Worm (Caenorhabditis elegans) whole organism, young adult: ENCODE measurements around the gene Y57E12AR.1.

ENCODE experiments used
- T26A5.8 ChIP-seq: sonication (generic microtip); optimal IDR thresholded peaks from 2 replicates; lab custom pipeline; 2016; ENCODE audit warnings: missing genetic modification characterization, missing compliant biosample characterization
- ama-1 ChIP-seq, 3 experiments: fragments of 150-350 bp in 1 of 3; sonication (generic microtip) in 2 of 3; optimal IDR thresholded peaks; 2 replicates each; lab custom pipeline; 2014 to 2018; ENCODE audit warnings: missing biosample characterization in 2 of 3, missing genetic modification characterization in 2 of 3, missing genetic modification reagents in 2 of 3
- aptf-2 ChIP-seq: fragments of 200-800 bp; sonication (Bioruptor generic); conservative IDR thresholded peaks from 2 replicates; pipeline ENCODE4 v1.3.6; 2022; ENCODE audit warnings: missing genetic modification reagents, missing genetic modification characterization, missing compliant biosample characterization
- attf-5 ChIP-seq: fragments of 200-800 bp; sonication (Bioruptor generic); optimal IDR thresholded peaks from 2 replicates; lab custom pipeline; 2018; ENCODE audit warnings: mild to moderate bottlenecking, missing genetic modification characterization, missing compliant biosample characterization
- attf-6 ChIP-seq: fragments of 200-800 bp; sonication (Bioruptor generic); IDR thresholded peaks from 2 replicates; pipeline ENCODE4 v1.3.6; 2022; ENCODE audit warnings: missing genetic modification reagents, missing genetic modification characterization, missing compliant biosample characterization
- ceh-27 ChIP-seq: fragments of 200-800 bp; sonication (Bioruptor generic); optimal IDR thresholded peaks from 2 replicates; lab custom pipeline; 2018; ENCODE audit warnings: mild to moderate bottlenecking, missing genetic modification characterization, moderate library complexity, missing compliant biosample characterization
- ceh-79 ChIP-seq: sonication (generic microtip); optimal IDR thresholded peaks from 2 replicates; lab custom pipeline; 2017; ENCODE audit warnings: mild to moderate bottlenecking, missing genetic modification characterization, missing compliant biosample characterization
- egrh-3 ChIP-seq: fragments of 200-800 bp; sonication (Bioruptor generic); IDR thresholded peaks from 2 replicates; pipeline ENCODE4 v1.3.6; 2022; ENCODE audit warnings: missing genetic modification reagents, missing genetic modification characterization, missing compliant biosample characterization
- him-1 ChIP-seq: sonication (generic microtip); optimal IDR thresholded peaks from 2 replicates; lab custom pipeline; 2016; ENCODE audit warnings: missing genotype, missing genetic modification reagents, missing genetic modification characterization, missing compliant biosample characterization
- lin-26 ChIP-seq: fragments of 200-800 bp; sonication (Bioruptor generic); IDR thresholded peaks from 2 replicates; pipeline ENCODE4 v1.3.6; 2022; ENCODE audit warnings: missing genetic modification reagents, missing genetic modification characterization, missing compliant biosample characterization
- lin-35 ChIP-seq, 3 experiments: fragments of 150-350 bp in 2 of 3; sonication (generic microtip) in 1 of 3; optimal IDR thresholded peaks; 2 replicates each; lab custom pipeline; 2014 to 2018; ENCODE audit warnings: missing biosample characterization in 3 of 3, missing genetic modification characterization in 3 of 3, missing genetic modification reagents in 3 of 3
- lin-54 ChIP-seq: fragments of 200-800 bp; sonication (Bioruptor generic); optimal IDR thresholded peaks from 2 replicates; lab custom pipeline; 2018; ENCODE audit warnings: mild to moderate bottlenecking, missing genetic modification characterization, missing compliant biosample characterization
- rec-8 ChIP-seq, 2 experiments: sonication (generic microtip); optimal IDR thresholded peaks; 2 replicates each; lab custom pipeline; 2016; ENCODE audit warnings: mild to moderate bottlenecking in 2 of 2, missing genetic modification characterization in 2 of 2, missing genetic modification reagents in 2 of 2, missing genotype in 2 of 2, missing biosample characterization in 1 of 2, missing compliant biosample characterization in 1 of 2, moderate library complexity in 1 of 2
- snpc-4 ChIP-seq, 5 experiments: fragments of 150-350 bp in 1 of 5; sonication (generic microtip) in 4 of 5; optimal IDR thresholded peaks; 2 replicates each; lab custom pipeline; 2014 to 2018; ENCODE audit warnings: missing genetic modification characterization in 5 of 5, missing biosample characterization in 3 of 5, antibody characterized with exemption in 2 of 5, mild to moderate bottlenecking in 2 of 5, missing compliant biosample characterization in 2 of 5, missing genotype in 2 of 5, moderate library complexity in 2 of 5, missing genetic modification reagents in 1 of 5

DNA sequence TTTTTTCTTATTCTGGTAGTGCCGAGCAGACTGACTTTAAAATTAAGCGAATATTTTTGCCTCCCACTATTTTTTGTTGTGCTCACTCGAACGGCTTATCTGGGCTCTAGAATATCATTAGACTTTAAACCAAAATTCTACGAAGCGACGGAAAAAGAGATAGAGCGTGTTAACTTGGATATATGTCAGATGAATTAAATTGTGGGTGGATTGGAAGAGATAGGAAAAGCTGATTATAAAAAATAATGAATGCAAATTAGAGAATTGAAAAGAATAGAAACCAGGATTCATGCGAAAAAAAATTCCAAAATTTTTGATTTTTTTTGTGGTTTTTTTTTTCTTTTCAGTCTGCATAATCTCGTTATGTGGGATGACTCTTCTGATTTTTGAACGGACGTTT lies 43.4 kb downstream of the Y57E12AR.1 start, which contains the start of gene F20A1.4:
- TF ChIP-seq snpc-4 (GFP tag; optimal IDR thresholded peaks at IDR 0.05; lab: Kevin White, UChicago) (no peak), snpc-4 (tag; optimal IDR thresholded peaks at IDR 0.05; lab: Kevin White, UChicago) (no peak), lin-26 (GFP tag; lab: Robert Waterston, UW) (no peak), attf-6 (no peak), rec-8 (tag; optimal IDR thresholded peaks at IDR 0.05; lab: Kevin White, UChicago) (no peak), attf-5 (GFP tag; lab: Kevin White, UChicago) (no peak), ceh-27 (GFP tag; lab: Kevin White, UChicago) (no peak), ama-1 (optimal IDR thresholded peaks at IDR 0.05; lab: Kevin White, UChicago) (no peak), ama-1 (GFP tag; optimal IDR thresholded peaks at IDR 0.05; lab: Kevin White, UChicago) (no peak), egrh-3 (no peak), aptf-2 (GFP tag; lab: Robert Waterston, UW) (no peak), ceh-79 (no peak), lin-54 (GFP tag; lab: Kevin White, UChicago) (no peak), lin-35 (GFP tag; optimal IDR thresholded peaks at IDR 0.05; lab: Kevin White, UChicago) (no peak), T26A5.8 (no peak), him-1 (no peak)
